Worm (Caenorhabditis elegans) whole organism, L4 larva: ENCODE measurements around the gene F54D8.6.

Source experiments
- D1046.2 ChIP-seq: fragments of 200-800 bp; sonication (Bioruptor generic); IDR thresholded peaks from 2 replicates; pipeline ENCODE4 v1.3.6; 2022; ENCODE audit warnings: missing genetic modification characterization, missing compliant biosample characterization
- T20F7.1 ChIP-seq: fragments of 200-800 bp; sonication (Bioruptor generic); optimal IDR thresholded peaks from 2 replicates; lab custom pipeline; 2018; ENCODE audit warnings: mild to moderate bottlenecking, missing genetic modification characterization, missing compliant biosample characterization
- T26A8.4 ChIP-seq: fragments of 200-800 bp; sonication (Bioruptor generic); IDR thresholded peaks from 2 replicates; pipeline ENCODE4 v1.3.6; 2022; ENCODE audit warnings: missing genetic modification characterization, missing compliant biosample characterization
- ZK337.2 ChIP-seq: fragments of 200-800 bp; sonication (Bioruptor generic); IDR thresholded peaks from 2 replicates; pipeline ENCODE4 v1.3.6; 2022; ENCODE audit warnings: missing genetic modification reagents, missing genetic modification characterization, missing compliant biosample characterization
- aha-1 ChIP-seq: fragments of 150-350 bp; peaks from one replicate; lab custom pipeline; 2014; ENCODE audit warnings: missing biosample characterization, missing genetic modification characterization
- ama-1 ChIP-seq: fragments of 150-350 bp; optimal IDR thresholded peaks from 2 replicates; lab custom pipeline; 2014; ENCODE audit warnings: inconsistent platforms, mixed read lengths
- arid-1 ChIP-seq: fragments of 200-800 bp; sonication (Bioruptor generic); conservative IDR thresholded peaks from 2 replicates; pipeline ENCODE4 v1.3.6; 2022; ENCODE audit warnings: missing genetic modification reagents, missing genetic modification characterization, missing compliant biosample characterization
- ceh-44 ChIP-seq: fragments of 200-800 bp; sonication (Bioruptor generic); IDR thresholded peaks from 2 replicates; pipeline ENCODE4 v1.3.6; 2022; ENCODE audit warnings: missing genetic modification reagents, missing genetic modification characterization, missing compliant biosample characterization
- ces-1 ChIP-seq: fragments of 150-350 bp; sonication (generic microtip); optimal IDR thresholded peaks from 4 replicates; lab custom pipeline; 2014; ENCODE audit warnings: missing biosample characterization, missing genetic modification reagents, missing genetic modification characterization
- cey-2 ChIP-seq: sonication (generic microtip); optimal IDR thresholded peaks from 3 replicates; lab custom pipeline; 2017; ENCODE audit warnings: missing genetic modification characterization, mild to moderate bottlenecking, missing compliant biosample characterization, antibody characterized with exemption, borderline replicate concordance; ENCODE audit not compliant: insufficient read depth
- daf-12 ChIP-seq: fragments of 150-350 bp; optimal IDR thresholded peaks from 2 replicates; lab custom pipeline; 2014; ENCODE audit warnings: missing biosample characterization, missing genetic modification reagents, missing genetic modification characterization
- daf-8 ChIP-seq: fragments of 200-800 bp; sonication (Bioruptor generic); IDR thresholded peaks from 2 replicates; pipeline ENCODE4 v1.3.6; 2022; ENCODE audit warnings: missing genetic modification characterization, missing compliant biosample characterization
- dmd-6 ChIP-seq: fragments of 200-800 bp; sonication (Bioruptor generic); IDR thresholded peaks from 2 replicates; pipeline ENCODE4 v1.3.6; 2022; ENCODE audit warnings: missing genetic modification reagents, missing genetic modification characterization, missing compliant biosample characterization
- dmd-8 ChIP-seq: fragments of 200-800 bp; sonication (Bioruptor generic); IDR thresholded peaks from 2 replicates; pipeline ENCODE4 v1.3.6; 2022; ENCODE audit warnings: missing genetic modification characterization, missing compliant biosample characterization
- dmd-9 ChIP-seq: fragments of 200-800 bp; sonication (Bioruptor generic); IDR thresholded peaks from 2 replicates; pipeline ENCODE4 v1.3.6; 2022; ENCODE audit warnings: missing genetic modification reagents, missing genetic modification characterization, missing compliant biosample characterization
- duxl-1 ChIP-seq: sonication (generic microtip); optimal IDR thresholded peaks from 2 replicates; lab custom pipeline; 2016; ENCODE audit warnings: mild to moderate bottlenecking, missing genetic modification characterization, moderate library complexity, missing compliant biosample characterization; ENCODE audit not compliant: poor library complexity
- dve-1 ChIP-seq: sonication (generic microtip); optimal IDR thresholded peaks from 2 replicates; lab custom pipeline; 2017; ENCODE audit warnings: antibody characterized with exemption, mild to moderate bottlenecking, missing genetic modification characterization, missing compliant biosample characterization; ENCODE audit not compliant: insufficient read depth
- egl-27 ChIP-seq: sonication (generic microtip); optimal IDR thresholded peaks from 3 replicates; lab custom pipeline; 2017; ENCODE audit warnings: missing biosample characterization, missing genetic modification reagents, missing genetic modification characterization
- egl-43 ChIP-seq: fragments of 200-800 bp; sonication (Bioruptor generic); IDR thresholded peaks from 2 replicates; pipeline ENCODE4 v1.3.6; 2022; ENCODE audit warnings: missing genetic modification reagents, missing genetic modification characterization, missing compliant biosample characterization
- fos-1 ChIP-seq: fragments of 150-350 bp; optimal IDR thresholded peaks from 2 replicates; lab custom pipeline; 2014; ENCODE audit warnings: missing biosample characterization, missing genetic modification characterization
- hlh-11 ChIP-seq: fragments of 200-800 bp; sonication (Bioruptor generic); optimal IDR thresholded peaks from 2 replicates; lab custom pipeline; 2018; ENCODE audit warnings: mild to moderate bottlenecking, missing genetic modification characterization, missing compliant biosample characterization
- hmg-1.1 ChIP-seq: fragments of 200-800 bp; sonication (Bioruptor generic); IDR thresholded peaks from 2 replicates; pipeline ENCODE4 v1.3.6; 2022; ENCODE audit warnings: missing genetic modification reagents, missing genetic modification characterization, missing compliant biosample characterization
- lin-13 ChIP-seq: fragments of 150-350 bp; optimal IDR thresholded peaks from 2 replicates; lab custom pipeline; 2014; ENCODE audit warnings: missing biosample characterization, missing genetic modification reagents, missing genetic modification characterization
- lin-15B ChIP-seq: fragments of 150-350 bp; sonication (generic microtip); optimal IDR thresholded peaks from 3 replicates; lab custom pipeline; 2014; ENCODE audit warnings: missing biosample characterization, missing genetic modification characterization
- lin-38 ChIP-seq: fragments of 200-800 bp; sonication (Bioruptor generic); IDR thresholded peaks from 2 replicates; pipeline ENCODE4 v1.3.6; 2022; ENCODE audit warnings: missing genetic modification reagents, missing genetic modification characterization, missing compliant biosample characterization
- lin-39 ChIP-seq: fragments of 150-350 bp; optimal IDR thresholded peaks from 2 replicates; lab custom pipeline; 2014; ENCODE audit warnings: missing biosample characterization, missing genetic modification reagents, missing genetic modification characterization
- lir-3 ChIP-seq: sonication (generic microtip); optimal IDR thresholded peaks from 2 replicates; lab custom pipeline; 2016; ENCODE audit warnings: mild to moderate bottlenecking, missing genetic modification characterization, missing compliant biosample characterization
- lsy-2 ChIP-seq, 2 experiments: fragments of 150-350 bp in 1 of 2; sonication (generic microtip) in 1 of 2; optimal IDR thresholded peaks; 2 replicates each; lab custom pipeline; 2014 to 2017; ENCODE audit warnings: missing biosample characterization in 2 of 2, missing genetic modification characterization in 2 of 2
- madf-5 ChIP-seq, 2 experiments: fragments of 200-800 bp; sonication (Bioruptor generic); IDR thresholded peaks; 2 replicates each; pipeline ENCODE4 v1.3.6; 2022; ENCODE audit warnings: missing compliant biosample characterization in 2 of 2, missing genetic modification characterization in 2 of 2
- madf-9 ChIP-seq: fragments of 200-800 bp; sonication (Bioruptor generic); conservative IDR thresholded peaks from 2 replicates; pipeline ENCODE4 v1.3.6; 2022; ENCODE audit warnings: missing genetic modification reagents, missing genetic modification characterization, missing compliant biosample characterization
- mdt-29 ChIP-seq: fragments of 200-800 bp; sonication (Bioruptor generic); IDR thresholded peaks from 2 replicates; pipeline ENCODE4 v1.3.6; 2022; ENCODE audit warnings: missing genetic modification reagents, missing genetic modification characterization, missing compliant biosample characterization
- mxl-3 ChIP-seq: fragments of 200-800 bp; sonication (Bioruptor generic); optimal IDR thresholded peaks from 2 replicates; lab custom pipeline; 2018; ENCODE audit warnings: mild to moderate bottlenecking, missing genetic modification characterization, missing compliant biosample characterization
- nhr-10 ChIP-seq: fragments of 150-350 bp; optimal IDR thresholded peaks from 2 replicates; lab custom pipeline; 2014; ENCODE audit warnings: missing biosample characterization, missing genetic modification characterization
- nhr-102 ChIP-seq: sonication (generic microtip); optimal IDR thresholded peaks from 2 replicates; lab custom pipeline; 2016; ENCODE audit warnings: mild to moderate bottlenecking, missing genetic modification characterization, moderate library complexity, missing compliant biosample characterization
- nhr-237 ChIP-seq: sonication (generic microtip); optimal IDR thresholded peaks from 2 replicates; lab custom pipeline; 2017; ENCODE audit warnings: missing biosample characterization, missing genetic modification characterization
- nhr-41 ChIP-seq: fragments of 200-800 bp; sonication (Bioruptor generic); IDR thresholded peaks from 2 replicates; pipeline ENCODE4 v1.3.6; 2022; ENCODE audit warnings: missing genetic modification reagents, missing genetic modification characterization, missing compliant biosample characterization
- nhr-76 ChIP-seq: fragments of 150-350 bp; optimal IDR thresholded peaks from 2 replicates; lab custom pipeline; 2014; ENCODE audit warnings: missing biosample characterization, missing genetic modification characterization
- saeg-2 ChIP-seq: fragments of 200-800 bp; sonication (Bioruptor generic); IDR thresholded peaks from 2 replicates; pipeline ENCODE4 v1.3.6; 2022; ENCODE audit warnings: missing genetic modification reagents, missing genetic modification characterization, missing compliant biosample characterization
- sdz-12 ChIP-seq: fragments of 200-800 bp; sonication (Bioruptor generic); optimal IDR thresholded peaks from 2 replicates; lab custom pipeline; 2018; ENCODE audit warnings: mild to moderate bottlenecking, missing genetic modification characterization, missing compliant biosample characterization
- set-16 ChIP-seq: fragments of 200-800 bp; sonication (Bioruptor generic); IDR thresholded peaks from 2 replicates; pipeline ENCODE4 v1.3.6; 2022; ENCODE audit warnings: missing genetic modification reagents, missing genetic modification characterization, missing compliant biosample characterization
- skn-1 ChIP-seq: fragments of 150-350 bp; optimal IDR thresholded peaks from 2 replicates; lab custom pipeline; 2014; ENCODE audit warnings: missing biosample characterization, missing genetic modification characterization
- snpc-1.2 ChIP-seq: fragments of 200-800 bp; sonication (Bioruptor generic); IDR thresholded peaks from 2 replicates; pipeline ENCODE4 v1.3.6; 2022; ENCODE audit warnings: missing genetic modification reagents, missing genetic modification characterization, missing compliant biosample characterization
- spr-1 ChIP-seq: sonication (generic microtip); optimal IDR thresholded peaks from 2 replicates; lab custom pipeline; 2016; ENCODE audit warnings: mild to moderate bottlenecking, missing genetic modification characterization, missing compliant biosample characterization
- tag-97 ChIP-seq: fragments of 200-800 bp; sonication (Bioruptor generic); IDR thresholded peaks from 2 replicates; pipeline ENCODE4 v1.3.6; 2022; ENCODE audit warnings: missing genetic modification characterization, missing compliant biosample characterization
- tra-1 ChIP-seq: fragments of 200-800 bp; sonication (Bioruptor generic); IDR thresholded peaks from 2 replicates; pipeline ENCODE4 v1.3.6; 2022; ENCODE audit warnings: missing genetic modification reagents, missing genetic modification characterization, missing compliant biosample characterization
- unc-130 ChIP-seq: sonication (generic microtip); optimal IDR thresholded peaks from 2 replicates; lab custom pipeline; 2016; ENCODE audit warnings: missing genetic modification reagents, missing genetic modification characterization, missing compliant biosample characterization
- unc-39 ChIP-seq: sonication (generic microtip); optimal IDR thresholded peaks from 2 replicates; lab custom pipeline; 2017; ENCODE audit warnings: missing biosample characterization, missing genetic modification characterization
- unc-62 ChIP-seq, 3 experiments: fragments of 150-350 bp in 1 of 3; sonication (generic microtip); optimal IDR thresholded peaks in 2 of 3; peaks in 1 of 3; 1 replicate in 1 of 3; 2 replicates in 2 of 3; lab custom pipeline; 2014 to 2017; ENCODE audit warnings: missing biosample characterization in 3 of 3, missing genetic modification characterization in 3 of 3, missing genetic modification reagents in 3 of 3, missing genotype in 1 of 3
- zfp-2 ChIP-seq: sonication (generic microtip); optimal IDR thresholded peaks from 2 replicates; lab custom pipeline; 2016; ENCODE audit warnings: mild to moderate bottlenecking, missing genetic modification characterization, missing compliant biosample characterization
- zfp-3 ChIP-seq: fragments of 200-800 bp; sonication (Bioruptor generic); conservative IDR thresholded peaks from 2 replicates; pipeline ENCODE4 v1.3.6; 2022; ENCODE audit warnings: missing genetic modification reagents, missing genetic modification characterization, missing compliant biosample characterization
- ztf-11 ChIP-seq: fragments of 150-350 bp; optimal IDR thresholded peaks from 2 replicates; lab custom pipeline; 2014; ENCODE audit warnings: missing biosample characterization, missing genetic modification characterization
- ztf-7 ChIP-seq: fragments of 150-350 bp; optimal IDR thresholded peaks from 2 replicates; lab custom pipeline; 2014; ENCODE audit warnings: missing biosample characterization, missing genetic modification characterization

Gene F54D8.6

ce11 chrIII:5108746-5109145 is 6.0 kb downstream of the F54D8.6 start:
- TF ChIP-seq dmd-6 (GFP tag; lab: Robert Waterston, UW) (peak; percentile 35; the same call in 1 of the 2 replicates), hmg-1.1 (GFP tag; lab: Robert Waterston, UW) (0 out of 2 replicates have a peak, but pooled peaks have one; percentile 53), egl-43 (GFP tag; lab: Robert Waterston, UW) (no peak), set-16 (no peak), hlh-11 (peak; percentile 97), arid-1 (GFP tag; lab: Robert Waterston, UW) (no peak), lin-13 (no peak), cey-2 (tag; lab: Kevin White, UChicago) (no peak), T20F7.1 (GFP tag; lab: Kevin White, UChicago) (peak; percentile 16), T26A8.4 (GFP tag; lab: Robert Waterston, UW) (no peak), madf-5 (GFP tag; IDR thresholded peaks at IDR 0.05; lab: Robert Waterston, UW) (no peak), nhr-237 (tag; lab: Kevin White, UChicago) (no peak), spr-1 (tag; lab: Kevin White, UChicago) (no peak), aha-1 (tag; lab: Kevin White, UChicago) (peak; percentile 71), ZK337.2 (GFP tag; lab: Robert Waterston, UW) (no peak), lin-39 (tag; lab: Kevin White, UChicago) (no peak), snpc-1.2 (GFP tag; lab: Robert Waterston, UW) (no peak), ztf-7 (no peak), ceh-44 (no peak), D1046.2 (GFP tag; lab: Robert Waterston, UW) (no peak), zfp-2 (tag; lab: Kevin White, UChicago) (no peak), ztf-11 (tag; lab: Kevin White, UChicago) (no peak), lir-3 (tag; lab: Kevin White, UChicago) (no peak), skn-1 (tag; lab: Kevin White, UChicago) (no peak), saeg-2 (GFP tag; lab: Robert Waterston, UW) (no peak), zfp-3 (no peak), tra-1 (GFP tag; lab: Robert Waterston, UW) (no peak), nhr-10 (tag; lab: Kevin White, UChicago) (no peak), egl-27 (tag; lab: Kevin White, UChicago) (no peak), daf-8 (no peak), sdz-12 (GFP tag; lab: Kevin White, UChicago) (no peak), unc-62 (GFP tag; optimal IDR thresholded peaks at IDR 0.05 in 1 of 2; lab: Kevin White, UChicago) (peak in 1 of 2 experiments; percentile 28), unc-62 (tag; optimal IDR thresholded peaks at IDR 0.05; lab: Kevin White, UChicago) (no peak), ces-1 (no peak), lin-15B (tag; lab: Kevin White, UChicago) (peak; percentile 35), unc-130 (GFP tag; lab: Kevin White, UChicago) (peak; percentile 24), nhr-102 (no peak), ama-1 (lab: Kevin White, UChicago) (no peak), nhr-41 (GFP tag; lab: Robert Waterston, UW) (no peak), dmd-9 (GFP tag; lab: Robert Waterston, UW) (no peak), dmd-8 (no peak), nhr-76 (tag; lab: Kevin White, UChicago) (no peak), unc-39 (no peak), daf-12 (no peak), mxl-3 (GFP tag; lab: Kevin White, UChicago) (peak; percentile 48), lin-38 (no peak; the same call in 1 of the 2 replicates), madf-9 (no peak), tag-97 (GFP tag; lab: Robert Waterston, UW) (no peak), lsy-2 (tag; optimal IDR thresholded peaks at IDR 0.05; lab: Kevin White, UChicago) (peak in 1 of 2 experiments; percentile 75), dve-1 (peak; percentile 39), mdt-29 (GFP tag; lab: Robert Waterston, UW) (no peak), fos-1 (tag; lab: Kevin White, UChicago) (no peak), duxl-1 (no peak)
